Worm (Caenorhabditis elegans): ENCODE results near the gene T12B5.14.

Gene T12B5.14

DNA sequence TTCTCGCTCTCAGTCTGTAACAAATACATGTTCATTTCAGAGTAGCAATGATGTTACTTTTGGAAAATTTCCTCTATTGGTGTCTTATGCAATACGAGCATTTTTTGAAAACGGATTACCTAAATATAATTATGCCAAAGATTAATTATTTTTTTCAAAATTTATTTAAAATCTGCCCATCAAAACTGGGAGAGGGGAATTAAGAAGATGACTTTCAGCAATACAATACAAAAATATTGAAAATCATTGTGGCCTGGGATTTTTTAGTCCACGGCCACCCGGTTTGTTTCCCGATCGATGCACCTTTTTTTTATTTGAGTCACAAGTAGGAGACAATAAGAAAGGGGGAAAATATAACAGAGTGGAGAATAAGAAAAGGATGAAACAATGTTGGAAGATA, 16.7 kb upstream of the T12B5.14 start, which contains the start of gene fbxa-56:
fbxa-56 (minus strand) TSS at position 101 of the 400 bp plus-strand sequence.
- TF ChIP-seq T22C8.4 (GFP tag; IDR thresholded peaks at IDR 0.05) (no peak), ref-1 (GFP tag; conservative IDR thresholded peaks at IDR 0.05) (no peak), tab-1 (GFP tag; IDR thresholded peaks at IDR 0.05) (no peak), klf-2 (GFP tag; conservative IDR thresholded peaks at IDR 0.05) (no peak), flt-1 (GFP tag; IDR thresholded peaks at IDR 0.05) (no peak), cog-1 (tag; optimal IDR thresholded peaks at IDR 0.05) (no peak), med-1 (GFP tag; optimal IDR thresholded peaks at IDR 0.05; ENCODE audit: insufficient read depth) (no peak), ztf-23 (GFP tag; IDR thresholded peaks at IDR 0.05) (no peak), ztf-29 (GFP tag; IDR thresholded peaks at IDR 0.05) (no peak)

DNA sequence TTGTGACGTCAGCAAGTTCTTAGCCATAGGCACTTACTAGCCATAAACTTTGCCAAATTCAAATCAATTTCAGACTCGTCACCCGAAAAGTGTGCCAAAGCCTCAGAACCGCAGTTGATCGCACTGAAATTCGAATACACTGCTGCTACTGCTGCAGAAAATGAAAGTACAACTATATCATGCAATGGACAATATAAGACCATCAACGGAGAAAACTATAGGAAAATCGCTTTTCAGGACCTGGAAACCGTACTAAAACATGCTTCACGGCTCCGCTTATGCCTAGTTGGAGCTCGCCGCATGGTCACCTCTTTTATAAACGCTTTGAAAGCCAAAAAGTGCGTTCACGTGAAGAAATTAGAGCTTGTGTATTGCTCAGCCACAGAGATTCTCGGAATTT, 16.1 kb upstream of the T12B5.14 start, which contains the start of gene fbxa-22:
fbxa-22 (plus strand) TSS at position 301 of the 400 bp plus-strand sequence.
- no peak for TF ChIP-seq klf-2 (GFP tag; conservative IDR thresholded peaks at IDR 0.05)
- no peak for TF ChIP-seq ztf-29 (GFP tag; IDR thresholded peaks at IDR 0.05)
- TF ChIP-seq tab-1 (GFP tag; IDR thresholded peaks at IDR 0.05): no peak
- TF ChIP-seq flt-1 (GFP tag; IDR thresholded peaks at IDR 0.05): no peak
- no peak for TF ChIP-seq ref-1 (GFP tag; conservative IDR thresholded peaks at IDR 0.05)
- TF ChIP-seq cog-1 (tag; optimal IDR thresholded peaks at IDR 0.05): no peak
- TF ChIP-seq ztf-23 (GFP tag; IDR thresholded peaks at IDR 0.05): no peak
- no peak for TF ChIP-seq T22C8.4 (GFP tag; IDR thresholded peaks at IDR 0.05)
- TF ChIP-seq med-1 (GFP tag; optimal IDR thresholded peaks at IDR 0.05; ENCODE audit: insufficient read depth): no peak

DNA sequence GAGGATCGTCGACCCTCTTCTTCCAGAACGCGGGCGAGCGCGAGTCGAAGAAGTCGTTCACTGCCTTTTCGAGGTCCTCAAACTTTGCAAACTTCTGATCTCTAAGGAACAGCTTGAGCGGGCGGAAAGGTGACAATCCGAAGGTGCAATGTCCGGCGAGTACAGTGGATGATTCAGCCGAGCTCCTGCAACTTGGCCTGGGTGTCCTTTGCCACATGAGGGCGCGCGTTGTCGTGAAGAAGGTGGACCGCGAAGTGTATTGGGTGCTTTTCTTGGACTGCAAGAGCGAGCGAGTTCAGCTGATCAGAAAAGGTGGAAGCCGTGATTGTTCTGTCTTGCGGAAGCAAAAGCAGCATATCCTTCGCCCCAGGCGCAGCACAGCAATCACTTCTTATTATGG, 12.7 kb upstream of the T12B5.14 start:
- TF ChIP-seq tab-1 (GFP tag; IDR thresholded peaks at IDR 0.05): no peak
- no peak for TF ChIP-seq ztf-29 (GFP tag; IDR thresholded peaks at IDR 0.05)
- TF ChIP-seq klf-2 (GFP tag; conservative IDR thresholded peaks at IDR 0.05): no peak
- no peak for TF ChIP-seq med-1 (GFP tag; optimal IDR thresholded peaks at IDR 0.05; ENCODE audit: insufficient read depth)
- no peak for TF ChIP-seq cog-1 (tag; optimal IDR thresholded peaks at IDR 0.05)
- no peak for TF ChIP-seq T22C8.4 (GFP tag; IDR thresholded peaks at IDR 0.05)
- no peak for TF ChIP-seq ztf-23 (GFP tag; IDR thresholded peaks at IDR 0.05)
- no peak for TF ChIP-seq flt-1 (GFP tag; IDR thresholded peaks at IDR 0.05)
- TF ChIP-seq ref-1 (GFP tag; conservative IDR thresholded peaks at IDR 0.05): no peak

DNA sequence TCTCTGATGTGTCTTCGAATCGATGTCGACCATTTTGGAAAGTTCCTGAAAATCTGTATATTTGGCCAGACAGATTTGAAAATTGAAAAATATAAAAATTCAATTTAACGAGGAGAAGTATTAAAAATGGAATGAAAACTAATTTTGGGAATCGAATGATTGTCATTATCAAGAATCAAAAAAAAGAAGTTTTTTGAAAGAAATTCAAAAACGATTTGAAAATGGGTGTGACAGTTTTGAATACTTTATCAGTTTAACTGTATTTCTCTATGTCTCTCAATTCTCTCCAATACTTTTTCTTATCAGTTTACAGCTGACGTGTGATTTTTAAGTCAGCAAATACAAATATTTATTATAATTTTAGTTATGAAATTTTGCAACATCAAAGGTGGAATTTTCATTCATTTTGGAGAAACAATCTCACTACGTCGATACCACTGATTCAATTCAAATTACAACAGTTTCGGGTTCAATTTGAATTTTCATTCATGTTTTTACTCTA, 11.2 kb upstream of the T12B5.14 start, which contains the start of gene fbxa-59:
fbxa-59 (minus strand) TSS at position 51 of the 502 bp plus-strand sequence.
- TF ChIP-seq klf-2 (GFP tag; conservative IDR thresholded peaks at IDR 0.05) (no peak), ztf-23 (GFP tag; IDR thresholded peaks at IDR 0.05) (no peak), tab-1 (GFP tag; IDR thresholded peaks at IDR 0.05) (no peak), ztf-29 (GFP tag; IDR thresholded peaks at IDR 0.05) (no peak), ref-1 (GFP tag; conservative IDR thresholded peaks at IDR 0.05) (no peak), T22C8.4 (GFP tag; IDR thresholded peaks at IDR 0.05) (no peak), cog-1 (tag; optimal IDR thresholded peaks at IDR 0.05) (no peak), flt-1 (GFP tag; IDR thresholded peaks at IDR 0.05) (no peak)

DNA sequence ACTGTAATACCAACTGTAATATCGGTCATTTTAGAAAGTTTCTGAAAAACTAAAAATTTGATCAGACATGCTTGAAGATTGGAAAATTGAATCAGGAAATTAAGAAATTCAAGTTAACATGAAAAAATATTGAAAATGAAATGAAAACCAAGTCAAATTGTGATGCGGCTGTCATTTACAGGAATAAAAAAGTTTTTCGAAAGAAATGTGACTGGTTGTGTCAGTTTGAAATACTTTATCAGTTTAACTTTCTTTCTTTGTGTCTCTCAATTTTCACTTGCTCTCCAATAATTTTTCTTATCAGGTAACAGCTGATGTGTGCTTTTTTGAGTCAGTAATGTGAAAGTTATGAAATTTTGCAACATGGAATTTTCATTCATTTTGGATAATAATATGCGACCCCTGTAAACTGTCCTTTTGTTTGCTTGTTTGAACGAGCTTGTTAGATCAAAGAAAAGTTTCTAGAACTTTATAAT, 8.4 kb upstream of the T12B5.14 start, which contains the start of gene fbxa-60:
fbxa-60 (minus strand) TSS at position 51 of the 476 bp plus-strand sequence.
- TF ChIP-seq flt-1 (GFP tag; IDR thresholded peaks at IDR 0.05) (no peak), klf-2 (GFP tag; conservative IDR thresholded peaks at IDR 0.05) (no peak), cog-1 (tag; optimal IDR thresholded peaks at IDR 0.05) (no peak), ref-1 (GFP tag; conservative IDR thresholded peaks at IDR 0.05) (no peak), ztf-23 (GFP tag; IDR thresholded peaks at IDR 0.05) (no peak), med-1 (GFP tag; optimal IDR thresholded peaks at IDR 0.05; ENCODE audit: insufficient read depth) (no peak), T22C8.4 (GFP tag; IDR thresholded peaks at IDR 0.05) (no peak), tab-1 (GFP tag; IDR thresholded peaks at IDR 0.05) (no peak), ztf-29 (GFP tag; IDR thresholded peaks at IDR 0.05) (no peak)

DNA sequence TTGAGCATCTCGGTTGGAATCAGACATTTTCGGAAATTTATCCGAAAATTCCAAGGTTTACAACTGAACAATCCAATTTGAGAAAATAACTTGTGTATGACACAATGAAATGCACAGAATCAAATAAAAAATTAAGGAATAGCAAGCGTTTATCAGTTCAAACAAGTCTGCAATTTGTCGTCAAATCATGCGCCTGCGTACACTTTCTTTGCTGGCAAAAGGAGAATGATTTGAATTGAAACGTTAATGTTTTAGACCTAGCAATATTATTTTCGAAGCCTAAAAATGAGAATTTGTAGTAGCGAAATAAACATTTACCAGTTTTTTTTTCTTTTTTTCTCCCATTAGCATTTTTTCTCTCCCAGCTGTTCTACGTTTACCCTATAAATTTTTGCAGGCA, 4.2 kb upstream of the T12B5.14 start, which contains the start of the genes fbxa-67 and fbxa-11:
fbxa-67 (minus strand) TSS at position 199 of the 400 bp plus-strand sequence.
fbxa-11 (plus strand) TSS at position 398 of the 400 bp plus-strand sequence.
- no peak for TF ChIP-seq klf-2 (GFP tag; conservative IDR thresholded peaks at IDR 0.05)
- TF ChIP-seq tab-1 (GFP tag; IDR thresholded peaks at IDR 0.05): no peak

DNA sequence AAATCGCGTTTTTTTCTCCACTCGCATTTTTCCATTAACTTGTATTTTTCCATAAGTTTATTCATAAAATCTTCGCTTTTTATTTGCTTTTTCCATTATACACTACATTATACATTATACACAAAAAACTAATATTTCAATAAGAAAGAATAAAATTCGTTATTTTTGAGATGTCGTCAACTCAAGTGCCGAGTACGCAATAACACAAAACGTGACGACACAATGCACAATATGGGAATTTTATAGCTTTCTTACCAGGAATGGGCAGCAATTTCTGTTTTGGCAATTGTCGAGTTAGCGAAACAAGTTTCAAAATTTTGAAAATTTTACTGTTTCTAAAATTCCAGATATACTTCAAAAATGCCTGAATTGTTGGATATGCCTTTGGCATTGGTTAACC, 2.5 kb upstream of the T12B5.14 start, which contains the start of gene fbxa-10:
fbxa-10 (plus strand) TSS at position 207 of the 400 bp plus-strand sequence.
- TF ChIP-seq klf-2 (GFP tag; conservative IDR thresholded peaks at IDR 0.05) (no peak), ztf-23 (GFP tag; IDR thresholded peaks at IDR 0.05) (no peak), ztf-29 (GFP tag; IDR thresholded peaks at IDR 0.05) (no peak), med-1 (GFP tag; optimal IDR thresholded peaks at IDR 0.05; ENCODE audit: insufficient read depth) (no peak), cog-1 (tag; optimal IDR thresholded peaks at IDR 0.05) (no peak), T22C8.4 (GFP tag; IDR thresholded peaks at IDR 0.05) (no peak), flt-1 (GFP tag; IDR thresholded peaks at IDR 0.05) (no peak), tab-1 (GFP tag; IDR thresholded peaks at IDR 0.05) (no peak), ref-1 (GFP tag; conservative IDR thresholded peaks at IDR 0.05) (no peak)

DNA sequence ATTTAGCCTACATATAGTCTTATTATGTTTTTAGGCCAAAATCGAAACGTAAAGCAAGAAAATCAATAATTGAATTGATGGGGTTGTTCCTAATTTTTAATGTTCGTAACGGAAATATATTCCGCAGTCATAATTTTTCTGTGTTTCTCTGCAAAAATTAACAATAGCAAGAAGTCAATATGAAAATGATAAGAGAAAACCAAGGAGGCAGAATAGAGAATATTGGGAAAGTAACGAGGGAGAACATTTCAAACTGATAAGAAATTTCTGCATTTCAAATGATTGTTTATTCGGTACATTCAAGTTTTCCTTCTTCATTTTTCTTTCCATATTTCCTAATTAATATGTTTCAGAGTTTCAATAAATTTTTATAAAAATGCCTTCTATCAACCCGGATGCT, 1.3 kb downstream of the T12B5.14 start, which contains the start of gene fbxa-54:
fbxa-54 (plus strand) TSS at position 354 of the 400 bp plus-strand sequence.
- no peak for TF ChIP-seq ref-1 (GFP tag; conservative IDR thresholded peaks at IDR 0.05)
- TF ChIP-seq T22C8.4 (GFP tag; IDR thresholded peaks at IDR 0.05): no peak
- no peak for TF ChIP-seq tab-1 (GFP tag; IDR thresholded peaks at IDR 0.05)
- no peak for TF ChIP-seq ztf-23 (GFP tag; IDR thresholded peaks at IDR 0.05)
- TF ChIP-seq flt-1 (GFP tag; IDR thresholded peaks at IDR 0.05): no peak
- TF ChIP-seq cog-1 (tag; optimal IDR thresholded peaks at IDR 0.05): no peak

DNA sequence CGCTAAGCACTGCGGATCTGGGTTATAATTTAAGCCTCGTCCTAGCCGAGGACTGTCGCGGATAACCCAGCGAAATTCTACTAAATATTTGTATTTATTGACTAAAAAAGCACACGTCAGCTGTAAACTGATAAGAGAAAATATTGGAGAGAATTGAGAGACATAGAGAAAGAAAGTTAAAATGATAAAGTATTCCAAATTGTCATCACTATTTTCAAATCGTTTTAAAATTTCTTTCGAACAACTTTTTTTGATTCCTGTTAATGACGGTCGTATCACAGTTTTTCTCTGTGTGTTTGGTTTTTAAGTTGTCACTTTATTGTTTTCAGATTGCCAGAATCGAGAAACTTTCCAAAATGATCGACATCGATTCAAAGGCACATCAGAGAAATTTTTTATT, 7.3 kb downstream of the T12B5.14 start, which contains the start of gene fbxa-51:
fbxa-51 (plus strand) TSS at position 322 of the 400 bp plus-strand sequence.
- TF ChIP-seq klf-2 (GFP tag; conservative IDR thresholded peaks at IDR 0.05) (no peak), tab-1 (GFP tag; IDR thresholded peaks at IDR 0.05) (no peak), ztf-29 (GFP tag; IDR thresholded peaks at IDR 0.05) (no peak), cog-1 (tag; optimal IDR thresholded peaks at IDR 0.05) (no peak), T22C8.4 (GFP tag; IDR thresholded peaks at IDR 0.05) (no peak), flt-1 (GFP tag; IDR thresholded peaks at IDR 0.05) (no peak), ref-1 (GFP tag; conservative IDR thresholded peaks at IDR 0.05) (no peak), med-1 (GFP tag; optimal IDR thresholded peaks at IDR 0.05; ENCODE audit: insufficient read depth) (no peak), ztf-23 (GFP tag; IDR thresholded peaks at IDR 0.05) (no peak)

Measured in whole organism, midembryonic.